Worm (Caenorhabditis elegans) whole organism, young adult: Measurements from ENCODE around the gene lec-11.
A peak's percentile ranks its signal among the peaks of the same experiment; 100 is the strongest.
"Not testable (repeated sequence)": the region's sequence is repeated elsewhere in the genome, so short reads cannot be mapped to it uniquely, and the experiment has no call there.

Source experiments
- B0019.2 ChIP-seq: fragments of 200-800 bp; sonication (Bioruptor generic); conservative IDR thresholded peaks from 2 replicates; pipeline ENCODE4 v1.3.6; 2022; ENCODE audit warnings: missing genetic modification reagents, missing genetic modification characterization, missing compliant biosample characterization
- B0035.1 ChIP-seq: sonication (generic microtip); optimal IDR thresholded peaks from 2 replicates; lab custom pipeline; 2016; ENCODE audit warnings: missing genetic modification characterization, mild to moderate bottlenecking, missing compliant biosample characterization, missing genotype, missing genetic modification reagents
- B0336.3 ChIP-seq: fragments of 200-800 bp; sonication (Bioruptor generic); IDR thresholded peaks from 2 replicates; pipeline ENCODE4 v1.3.6; 2022; ENCODE audit warnings: missing genetic modification characterization, missing compliant biosample characterization
- C06A6.2 ChIP-seq: fragments of 200-800 bp; sonication (Bioruptor generic); conservative IDR thresholded peaks from 2 replicates; pipeline ENCODE4 v1.3.6; 2022; ENCODE audit warnings: missing genetic modification characterization, missing compliant biosample characterization
- F37B4.10 ChIP-seq: fragments of 200-800 bp; sonication (Bioruptor generic); IDR thresholded peaks from 2 replicates; pipeline ENCODE4 v1.3.6; 2022; ENCODE audit warnings: missing genetic modification characterization, missing compliant biosample characterization
- F39B2.1 ChIP-seq: fragments of 200-800 bp; sonication (Bioruptor generic); IDR thresholded peaks from 2 replicates; pipeline ENCODE4 v1.3.6; 2022; ENCODE audit warnings: missing genetic modification reagents, missing genetic modification characterization, missing compliant biosample characterization
- F57A8.1 ChIP-seq: fragments of 200-800 bp; sonication (Bioruptor generic); optimal IDR thresholded peaks from 2 replicates; lab custom pipeline; 2018; ENCODE audit warnings: mild to moderate bottlenecking, missing genetic modification characterization, moderate library complexity, missing compliant biosample characterization
- K12H6.12 ChIP-seq: fragments of 200-800 bp; sonication (Bioruptor generic); optimal IDR thresholded peaks from 2 replicates; lab custom pipeline; 2018; ENCODE audit warnings: mild to moderate bottlenecking, missing genetic modification characterization, missing compliant biosample characterization
- T07F8.4 ChIP-seq: sonication (generic microtip); optimal IDR thresholded peaks from 2 replicates; lab custom pipeline; 2016; ENCODE audit warnings: mild to moderate bottlenecking, missing genetic modification characterization, moderate library complexity, missing compliant biosample characterization
- T26A5.8 ChIP-seq: sonication (generic microtip); optimal IDR thresholded peaks from 2 replicates; lab custom pipeline; 2016; ENCODE audit warnings: missing genetic modification characterization, missing compliant biosample characterization
- Y56A3A.18 ChIP-seq: fragments of 200-800 bp; sonication (Bioruptor generic); IDR thresholded peaks from 2 replicates; pipeline ENCODE4 v1.3.6; 2022; ENCODE audit warnings: missing genetic modification reagents, missing genetic modification characterization, missing compliant biosample characterization
- Y67H2A.10 ChIP-seq: fragments of 200-800 bp; sonication (Bioruptor generic); conservative IDR thresholded peaks from 2 replicates; pipeline ENCODE4 v1.3.6; 2022; ENCODE audit warnings: missing genetic modification reagents, missing genetic modification characterization, missing compliant biosample characterization
- ZK185.1 ChIP-seq: sonication (generic microtip); optimal IDR thresholded peaks from 2 replicates; lab custom pipeline; 2016; ENCODE audit warnings: mild to moderate bottlenecking, missing genetic modification characterization, missing compliant biosample characterization; ENCODE audit not compliant: poor library complexity, severe bottlenecking
- ama-1 ChIP-seq, 3 experiments: fragments of 150-350 bp in 1 of 3; sonication (generic microtip) in 2 of 3; optimal IDR thresholded peaks; 2 replicates each; lab custom pipeline; 2014 to 2018; ENCODE audit warnings: missing biosample characterization in 2 of 3, missing genetic modification characterization in 2 of 3, missing genetic modification reagents in 2 of 3
- aptf-2 ChIP-seq: fragments of 200-800 bp; sonication (Bioruptor generic); conservative IDR thresholded peaks from 2 replicates; pipeline ENCODE4 v1.3.6; 2022; ENCODE audit warnings: missing genetic modification reagents, missing genetic modification characterization, missing compliant biosample characterization
- attf-3 ChIP-seq: fragments of 200-800 bp; sonication (Bioruptor generic); conservative IDR thresholded peaks from 2 replicates; pipeline ENCODE4 v1.3.6; 2022; ENCODE audit warnings: missing genetic modification reagents, missing genetic modification characterization, missing compliant biosample characterization
- bed-2 ChIP-seq: fragments of 200-800 bp; sonication (Bioruptor generic); IDR thresholded peaks from 2 replicates; pipeline ENCODE4 v1.3.6; 2022; ENCODE audit warnings: missing genetic modification reagents, missing genetic modification characterization, missing compliant biosample characterization
- cebp-1 ChIP-seq, 2 experiments: fragments of 200-800 bp in 1 of 2; sonication (Bioruptor generic) in 1 of 2; sonication (generic microtip) in 1 of 2; IDR thresholded peaks in 1 of 2; optimal IDR thresholded peaks in 1 of 2; 2 replicates each; pipeline versions ENCODE4 v1.3.6 to Lab custom; 2017 to 2022; ENCODE audit warnings: missing compliant biosample characterization in 2 of 2, missing genetic modification characterization in 2 of 2, mild to moderate bottlenecking in 1 of 2, missing genetic modification reagents in 1 of 2, moderate library complexity in 1 of 2
- ceh-27 ChIP-seq: fragments of 200-800 bp; sonication (Bioruptor generic); optimal IDR thresholded peaks from 2 replicates; lab custom pipeline; 2018; ENCODE audit warnings: mild to moderate bottlenecking, missing genetic modification characterization, moderate library complexity, missing compliant biosample characterization
- ceh-40 ChIP-seq: fragments of 200-800 bp; sonication (Bioruptor generic); IDR thresholded peaks from 2 replicates; pipeline ENCODE4 v1.3.6; 2022; ENCODE audit warnings: missing genetic modification characterization, missing compliant biosample characterization
- ceh-58 ChIP-seq: fragments of 200-800 bp; sonication (Bioruptor generic); IDR thresholded peaks from 2 replicates; pipeline ENCODE4 v1.3.6; 2022; ENCODE audit warnings: missing genetic modification characterization, missing compliant biosample characterization
- ceh-79 ChIP-seq: sonication (generic microtip); optimal IDR thresholded peaks from 2 replicates; lab custom pipeline; 2017; ENCODE audit warnings: mild to moderate bottlenecking, missing genetic modification characterization, missing compliant biosample characterization
- chd-7 ChIP-seq: sonication (generic microtip); optimal IDR thresholded peaks from 2 replicates; lab custom pipeline; 2016; ENCODE audit warnings: mild to moderate bottlenecking, missing genetic modification characterization, moderate library complexity, missing compliant biosample characterization
- dox-1 ChIP-seq: fragments of 200-800 bp; sonication (Bioruptor generic); IDR thresholded peaks from 2 replicates; pipeline ENCODE4 v1.3.6; 2022; ENCODE audit warnings: missing genetic modification reagents, missing genetic modification characterization, missing compliant biosample characterization
- dpff-1 ChIP-seq: sonication (generic microtip); optimal IDR thresholded peaks from 2 replicates; lab custom pipeline; 2017; ENCODE audit warnings: mild to moderate bottlenecking, missing genetic modification characterization, missing compliant biosample characterization
- hmg-1.2 ChIP-seq: fragments of 200-800 bp; sonication (Bioruptor generic); IDR thresholded peaks from 2 replicates; pipeline ENCODE4 v1.3.6; 2022; ENCODE audit warnings: missing genetic modification reagents, missing genetic modification characterization, missing compliant biosample characterization
- hmg-20 ChIP-seq: fragments of 200-800 bp; sonication (Bioruptor generic); IDR thresholded peaks from 2 replicates; pipeline ENCODE4 v1.3.6; 2022; ENCODE audit warnings: missing genetic modification reagents, missing genetic modification characterization, missing compliant biosample characterization
- hrde-1 ChIP-seq: sonication (generic microtip); optimal IDR thresholded peaks from 2 replicates; lab custom pipeline; 2016; ENCODE audit warnings: missing genetic modification characterization, mild to moderate bottlenecking, missing compliant biosample characterization, moderate library complexity, missing genotype, missing genetic modification reagents, borderline replicate concordance
- lin-26 ChIP-seq: fragments of 200-800 bp; sonication (Bioruptor generic); IDR thresholded peaks from 2 replicates; pipeline ENCODE4 v1.3.6; 2022; ENCODE audit warnings: missing genetic modification reagents, missing genetic modification characterization, missing compliant biosample characterization
- lin-35 ChIP-seq, 3 experiments: fragments of 150-350 bp in 2 of 3; sonication (generic microtip) in 1 of 3; optimal IDR thresholded peaks; 2 replicates each; lab custom pipeline; 2014 to 2018; ENCODE audit warnings: missing biosample characterization in 3 of 3, missing genetic modification characterization in 3 of 3, missing genetic modification reagents in 3 of 3
- madf-3 ChIP-seq: fragments of 200-800 bp; sonication (Bioruptor generic); IDR thresholded peaks from 2 replicates; pipeline ENCODE4 v1.3.6; 2022; ENCODE audit warnings: missing genetic modification reagents, missing genetic modification characterization, missing compliant biosample characterization
- madf-6 ChIP-seq: fragments of 200-800 bp; sonication (Bioruptor generic); IDR thresholded peaks from 2 replicates; pipeline ENCODE4 v1.3.6; 2022; ENCODE audit warnings: missing genetic modification reagents, missing genetic modification characterization, missing compliant biosample characterization
- nhr-120 ChIP-seq: fragments of 200-800 bp; sonication (Bioruptor generic); IDR thresholded peaks from 2 replicates; pipeline ENCODE4 v1.3.6; 2022; ENCODE audit warnings: missing genetic modification characterization, missing compliant biosample characterization
- rpc-1 ChIP-seq, 2 experiments: fragments of 150-350 bp in 1 of 2; sonication (generic microtip) in 1 of 2; optimal IDR thresholded peaks; 2 replicates each; lab custom pipeline; 2014 to 2018; ENCODE audit warnings: missing biosample characterization in 1 of 2, missing genetic modification characterization in 1 of 2, missing genetic modification reagents in 1 of 2, missing genotype in 1 of 2
- snpc-1.3 ChIP-seq: sonication (generic microtip); optimal IDR thresholded peaks from 2 replicates; lab custom pipeline; 2017; ENCODE audit warnings: missing genetic modification characterization, mild to moderate bottlenecking, missing compliant biosample characterization, antibody characterized with exemption, moderate library complexity, missing genotype, missing genetic modification reagents; ENCODE audit not compliant: insufficient read depth
- snpc-4 ChIP-seq, 5 experiments: fragments of 150-350 bp in 1 of 5; sonication (generic microtip) in 4 of 5; optimal IDR thresholded peaks; 2 replicates each; lab custom pipeline; 2014 to 2018; ENCODE audit warnings: missing genetic modification characterization in 5 of 5, missing biosample characterization in 3 of 5, antibody characterized with exemption in 2 of 5, mild to moderate bottlenecking in 2 of 5, missing compliant biosample characterization in 2 of 5, missing genotype in 2 of 5, moderate library complexity in 2 of 5, missing genetic modification reagents in 1 of 5
- tbp1 ChIP-seq: fragments of 200-800 bp; sonication (Bioruptor generic); optimal IDR thresholded peaks from 2 replicates; lab custom pipeline; 2018; ENCODE audit warnings: mild to moderate bottlenecking, missing genetic modification characterization, missing compliant biosample characterization
- ztf-22 ChIP-seq: fragments of 200-800 bp; sonication (Bioruptor generic); optimal IDR thresholded peaks from 2 replicates; lab custom pipeline; 2018; ENCODE audit warnings: mild to moderate bottlenecking, missing genetic modification characterization, moderate library complexity, missing compliant biosample characterization

The lec-11 gene

DNA sequence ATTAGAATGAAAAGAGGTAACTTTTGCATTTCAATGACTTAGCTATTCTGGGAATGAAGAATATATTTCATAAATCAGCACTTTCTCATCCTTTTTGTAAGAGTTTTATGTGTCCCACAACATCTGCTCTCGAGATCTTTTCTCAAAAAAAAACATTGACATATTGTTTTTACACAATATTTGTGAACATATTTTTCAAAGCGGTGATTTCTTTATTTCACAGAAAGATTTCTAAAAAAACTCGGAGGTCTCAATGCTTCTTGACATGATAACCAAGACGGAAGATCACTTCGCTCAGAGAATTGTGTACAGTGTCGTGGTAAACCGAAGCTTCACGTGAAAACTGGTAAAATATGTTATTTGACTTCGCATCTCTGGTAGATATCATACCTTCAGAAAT, 6.0 kb upstream of the lec-11 start, which contains the start of gene F38A5.22:
F38A5.22 (minus strand) TSS at position 29 of the 400 bp plus-strand sequence.
- TF ChIP-seq Y67H2A.10 (GFP tag; lab: Robert Waterston, UW) (no peak), ZK185.1 (no peak), C06A6.2 (no peak), F37B4.10 (GFP tag; lab: Robert Waterston, UW) (no peak), ama-1 (optimal IDR thresholded peaks at IDR 0.05; lab: Kevin White, UChicago) (no peak), ama-1 (GFP tag; optimal IDR thresholded peaks at IDR 0.05; lab: Kevin White, UChicago) (no peak), hmg-20 (GFP tag; lab: Robert Waterston, UW) (no peak), T26A5.8 (tag; lab: Kevin White, UChicago) (no peak), B0035.1 (no peak), ceh-27 (no peak), ztf-22 (GFP tag; lab: Kevin White, UChicago) (no peak), rpc-1 (optimal IDR thresholded peaks at IDR 0.05; lab: Kevin White, UChicago) (no peak), rpc-1 (tag; optimal IDR thresholded peaks at IDR 0.05; lab: Kevin White, UChicago) (no peak), dpff-1 (no peak), F57A8.1 (GFP tag; lab: Kevin White, UChicago) (no peak), F39B2.1 (GFP tag; lab: Robert Waterston, UW) (no peak), ceh-58 (no peak), nhr-120 (GFP tag; lab: Robert Waterston, UW) (no peak), chd-7 (tag; lab: Kevin White, UChicago) (no peak), Y56A3A.18 (GFP tag; lab: Robert Waterston, UW) (no peak), snpc-1.3 (tag; lab: Kevin White, UChicago) (no peak)

DNA sequence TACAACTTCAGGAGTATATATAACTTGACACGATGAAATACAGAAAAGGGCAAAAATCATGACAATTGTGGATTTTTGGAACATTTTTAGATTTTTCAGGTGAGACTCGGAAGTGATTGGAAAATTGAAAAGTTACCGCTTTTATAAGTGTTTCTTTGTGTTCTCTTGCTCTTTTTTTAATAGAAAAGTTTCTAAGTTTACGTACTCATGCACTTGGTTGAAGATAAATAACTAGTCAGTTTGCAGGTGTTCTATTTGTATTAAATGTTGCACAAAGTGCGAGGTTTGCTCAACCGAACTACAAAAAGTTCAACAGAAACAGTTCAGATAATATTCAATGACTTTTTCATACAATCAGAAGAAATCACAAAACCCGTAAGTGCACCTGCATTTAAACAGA, 4.9 kb upstream of the lec-11 start, which contains the start of gene nspb-3:
nspb-3 (minus strand) TSS at position 101 of the 400 bp plus-strand sequence.
- TF ChIP-seq attf-3 (GFP tag; lab: Robert Waterston, UW); ceh-79 (tag; lab: Kevin White, UChicago); B0035.1: not testable (repeated sequence)

DNA sequence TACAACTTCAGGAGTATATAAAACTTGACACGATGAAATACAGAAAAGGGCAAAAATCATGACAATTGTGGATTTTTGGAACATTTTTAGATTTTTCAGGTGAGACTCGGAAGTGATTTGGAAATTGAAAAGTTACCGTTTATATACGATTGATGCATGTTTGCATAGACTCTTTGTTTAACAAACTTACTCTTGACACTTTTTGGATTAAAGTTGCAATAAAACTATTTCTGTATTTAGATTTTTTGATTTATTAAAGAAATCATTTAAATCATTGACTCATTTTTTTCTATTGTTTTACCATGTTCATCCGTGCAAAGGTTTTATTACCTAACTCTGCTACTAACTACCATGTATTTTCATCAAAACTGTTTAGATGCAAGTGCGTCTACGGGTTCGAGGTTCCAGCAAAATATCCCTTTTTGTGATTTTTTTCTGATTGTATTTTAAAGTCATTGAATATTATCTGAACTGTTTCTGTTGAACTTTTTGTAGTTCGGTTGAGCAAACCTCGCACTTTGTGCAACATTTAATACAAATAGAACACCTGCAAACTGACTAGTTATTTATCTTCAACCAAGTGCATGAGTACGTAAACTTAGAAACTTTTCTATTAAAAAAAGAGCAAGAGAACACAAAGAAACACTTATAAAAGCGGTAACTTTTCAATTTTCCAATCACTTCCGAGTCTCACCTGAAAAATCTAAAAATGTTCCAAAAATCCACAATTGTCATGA, 1.2 kb upstream of the lec-11 start, which contains the start of the genes nspb-1 and nspb-2:
nspb-1 (minus strand) TSS at position 101 of the 737 bp plus-strand sequence.
nspb-2 (plus strand) TSS at position 687 of the 737 bp plus-strand sequence.
- not testable (repeated sequence) for TF ChIP-seq ZK185.1; B0019.2 (GFP tag; lab: Robert Waterston, UW); dox-1
- TF ChIP-seq, all 124 proteins: peak for 0; not testable (repeated sequence) for 124

DNA sequence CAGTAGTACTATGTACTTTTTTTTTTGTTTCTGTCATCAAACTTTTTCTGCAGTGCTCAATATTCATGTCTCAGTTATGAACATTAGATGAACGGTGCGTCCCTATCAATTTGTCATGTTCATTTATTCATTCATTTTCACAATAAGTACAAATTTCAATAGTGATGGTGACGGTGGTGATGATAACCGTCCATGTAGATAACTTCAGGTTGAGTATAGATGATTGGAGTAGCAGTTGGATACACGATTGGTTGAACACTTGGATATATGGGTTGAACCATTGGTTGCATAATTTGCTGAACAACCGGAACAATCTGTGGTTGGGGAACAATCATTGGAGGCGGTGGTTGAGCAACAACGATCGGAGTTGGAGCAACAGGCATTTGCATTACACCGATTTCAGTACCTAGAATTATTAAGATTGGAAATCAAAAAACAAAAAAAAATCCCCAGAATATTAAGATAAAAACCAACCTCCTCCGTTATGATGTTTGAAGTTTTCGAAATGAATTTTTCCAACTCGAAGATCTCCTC, 1.8 kb downstream of the lec-11 start:
- TF ChIP-seq hmg-1.2 (GFP tag; lab: Robert Waterston, UW) (0 out of 2 replicates have a peak, but pooled peaks have one; percentile 7), T07F8.4 (no peak), dpff-1 (peak; percentile 14), lin-35 (GFP tag; optimal IDR thresholded peaks at IDR 0.05; lab: Kevin White, UChicago) (peak in 1 of 3 experiments; percentile 21), ceh-40 (GFP tag; lab: Robert Waterston, UW) (no peak), Y56A3A.18 (GFP tag; lab: Robert Waterston, UW) (no peak), madf-6 (GFP tag; lab: Robert Waterston, UW) (0 out of 2 replicates have a peak, but pooled peaks have one; percentile 32), aptf-2 (no peak), K12H6.12 (no peak), lin-26 (GFP tag; lab: Robert Waterston, UW) (0 out of 2 replicates have a peak, but pooled peaks have one; percentile 51), bed-2 (GFP tag; lab: Robert Waterston, UW) (no peak), hrde-1 (peak; percentile 65), madf-3 (GFP tag; lab: Robert Waterston, UW) (0 out of 2 replicates have a peak, but pooled peaks have one; percentile 45), ceh-58 (no peak), B0336.3 (GFP tag; lab: Robert Waterston, UW) (peak; percentile 51; the same call in 1 of the 2 replicates), cebp-1 (GFP tag; IDR thresholded peaks at IDR 0.05; lab: Robert Waterston, UW) (no peak), cebp-1 (tag; optimal IDR thresholded peaks at IDR 0.05; lab: Kevin White, UChicago) (no peak), snpc-4 (GFP tag; optimal IDR thresholded peaks at IDR 0.05; lab: Kevin White, UChicago) (no peak), snpc-4 (tag; optimal IDR thresholded peaks at IDR 0.05; lab: Kevin White, UChicago) (peak in 1 of 4 experiments; percentile 61), tbp1 (GFP tag; lab: Kevin White, UChicago) (no peak)
